Worm (Caenorhabditis elegans) whole organism, young adult: ENCODE measurements around the gene F01G4.6.
A peak's percentile ranks its signal among the peaks of the same experiment; 100 is the strongest.

Experiments used
- C06A6.2 ChIP-seq: fragments of 200-800 bp; sonication (Bioruptor generic); conservative IDR thresholded peaks from 2 replicates; pipeline ENCODE4 v1.3.6; 2022; ENCODE audit warnings: missing genetic modification characterization, missing compliant biosample characterization
- D2030.7 ChIP-seq: fragments of 200-800 bp; sonication (Bioruptor generic); IDR thresholded peaks from 2 replicates; pipeline ENCODE4 v1.3.6; 2022; ENCODE audit warnings: missing genetic modification reagents, missing genetic modification characterization, missing compliant biosample characterization
- F33H1.4 ChIP-seq: fragments of 200-800 bp; sonication (Bioruptor generic); IDR thresholded peaks from 2 replicates; pipeline ENCODE4 v1.3.6; 2022; ENCODE audit warnings: missing genetic modification reagents, missing genetic modification characterization, missing compliant biosample characterization
- F49E8.2 ChIP-seq: sonication (generic microtip); optimal IDR thresholded peaks from 3 replicates; lab custom pipeline; 2017; ENCODE audit warnings: missing genetic modification characterization, mild to moderate bottlenecking, missing compliant biosample characterization, antibody characterized with exemption, moderate library complexity; ENCODE audit not compliant: insufficient read depth
- Y79H2A.3 ChIP-seq: fragments of 200-800 bp; sonication (Bioruptor generic); conservative IDR thresholded peaks from 2 replicates; pipeline ENCODE4 v1.3.6; 2022; ENCODE audit warnings: missing genetic modification reagents, missing genetic modification characterization, missing compliant biosample characterization
- akir-1 ChIP-seq: fragments of 200-800 bp; sonication (Bioruptor generic); optimal IDR thresholded peaks from 2 replicates; lab custom pipeline; 2018; ENCODE audit warnings: mild to moderate bottlenecking, missing genetic modification characterization, moderate library complexity, missing compliant biosample characterization
- ama-1 ChIP-seq, 3 experiments: fragments of 150-350 bp in 1 of 3; sonication (generic microtip) in 2 of 3; optimal IDR thresholded peaks; 2 replicates each; lab custom pipeline; 2014 to 2018; ENCODE audit warnings: missing biosample characterization in 2 of 3, missing genetic modification characterization in 2 of 3, missing genetic modification reagents in 2 of 3
- ceh-100 ChIP-seq: fragments of 200-800 bp; sonication (Bioruptor generic); IDR thresholded peaks from 2 replicates; pipeline ENCODE4 v1.3.6; 2022; ENCODE audit warnings: missing genetic modification reagents, missing genetic modification characterization, missing compliant biosample characterization
- ceh-79 ChIP-seq: sonication (generic microtip); optimal IDR thresholded peaks from 2 replicates; lab custom pipeline; 2017; ENCODE audit warnings: mild to moderate bottlenecking, missing genetic modification characterization, missing compliant biosample characterization
- ceh-91 ChIP-seq: fragments of 200-800 bp; sonication (Bioruptor generic); IDR thresholded peaks from 2 replicates; pipeline ENCODE4 v1.3.6; 2022; ENCODE audit warnings: missing genetic modification reagents, missing genetic modification characterization, missing compliant biosample characterization
- dox-1 ChIP-seq: fragments of 200-800 bp; sonication (Bioruptor generic); IDR thresholded peaks from 2 replicates; pipeline ENCODE4 v1.3.6; 2022; ENCODE audit warnings: missing genetic modification reagents, missing genetic modification characterization, missing compliant biosample characterization
- dpl-1 ChIP-seq: fragments of 150-350 bp; optimal IDR thresholded peaks from 2 replicates; lab custom pipeline; 2014; ENCODE audit warnings: missing biosample characterization, missing genetic modification reagents, missing genetic modification characterization
- efl-1 ChIP-seq: fragments of 150-350 bp; optimal IDR thresholded peaks from 2 replicates; lab custom pipeline; 2014; ENCODE audit warnings: missing biosample characterization, missing genetic modification reagents, missing genetic modification characterization
- egl-18 ChIP-seq: fragments of 200-800 bp; sonication (Bioruptor generic); IDR thresholded peaks from 2 replicates; pipeline ENCODE4 v1.3.6; 2022; ENCODE audit warnings: missing genetic modification reagents, missing genetic modification characterization, missing compliant biosample characterization
- ekl-4 ChIP-seq: fragments of 200-800 bp; sonication (Bioruptor generic); IDR thresholded peaks from 2 replicates; pipeline ENCODE4 v1.3.6; 2022; ENCODE audit warnings: missing genetic modification reagents, missing genetic modification characterization, missing compliant biosample characterization
- him-1 ChIP-seq: sonication (generic microtip); optimal IDR thresholded peaks from 2 replicates; lab custom pipeline; 2016; ENCODE audit warnings: missing genotype, missing genetic modification reagents, missing genetic modification characterization, missing compliant biosample characterization
- hmg-1.2 ChIP-seq: fragments of 200-800 bp; sonication (Bioruptor generic); IDR thresholded peaks from 2 replicates; pipeline ENCODE4 v1.3.6; 2022; ENCODE audit warnings: missing genetic modification reagents, missing genetic modification characterization, missing compliant biosample characterization
- hrde-1 ChIP-seq: sonication (generic microtip); optimal IDR thresholded peaks from 2 replicates; lab custom pipeline; 2016; ENCODE audit warnings: missing genetic modification characterization, mild to moderate bottlenecking, missing compliant biosample characterization, moderate library complexity, missing genotype, missing genetic modification reagents, borderline replicate concordance
- hsf-1 ChIP-seq: fragments of 200-800 bp; sonication (Bioruptor generic); IDR thresholded peaks from 2 replicates; pipeline ENCODE4 v1.3.6; 2022; ENCODE audit warnings: missing genetic modification reagents, missing genetic modification characterization, missing compliant biosample characterization
- let-607 ChIP-seq, 2 experiments: fragments of 200-800 bp in 1 of 2; sonication (Bioruptor generic) in 1 of 2; sonication (generic microtip) in 1 of 2; optimal IDR thresholded peaks; 2 replicates each; lab custom pipeline; 2016 to 2018; ENCODE audit warnings: mild to moderate bottlenecking in 2 of 2, missing compliant biosample characterization in 2 of 2, missing genetic modification characterization in 2 of 2, moderate library complexity in 2 of 2, missing genotype in 1 of 2
- lin-54 ChIP-seq: fragments of 200-800 bp; sonication (Bioruptor generic); optimal IDR thresholded peaks from 2 replicates; lab custom pipeline; 2018; ENCODE audit warnings: mild to moderate bottlenecking, missing genetic modification characterization, missing compliant biosample characterization
- lsl-1 ChIP-seq: fragments of 200-800 bp; sonication (Bioruptor generic); optimal IDR thresholded peaks from 2 replicates; lab custom pipeline; 2018; ENCODE audit warnings: mild to moderate bottlenecking, missing genetic modification characterization, moderate library complexity, missing compliant biosample characterization
- madf-3 ChIP-seq: fragments of 200-800 bp; sonication (Bioruptor generic); IDR thresholded peaks from 2 replicates; pipeline ENCODE4 v1.3.6; 2022; ENCODE audit warnings: missing genetic modification reagents, missing genetic modification characterization, missing compliant biosample characterization
- madf-6 ChIP-seq: fragments of 200-800 bp; sonication (Bioruptor generic); IDR thresholded peaks from 2 replicates; pipeline ENCODE4 v1.3.6; 2022; ENCODE audit warnings: missing genetic modification reagents, missing genetic modification characterization, missing compliant biosample characterization
- madf-8 ChIP-seq: fragments of 200-800 bp; sonication (Bioruptor generic); conservative IDR thresholded peaks from 2 replicates; pipeline ENCODE4 v1.3.6; 2022; ENCODE audit warnings: missing genetic modification reagents, missing genetic modification characterization, missing compliant biosample characterization
- mcd-1 ChIP-seq: fragments of 200-800 bp; sonication (Bioruptor generic); IDR thresholded peaks from 2 replicates; pipeline ENCODE4 v1.3.6; 2022; ENCODE audit warnings: missing genetic modification reagents, missing genetic modification characterization, missing compliant biosample characterization
- nfya-2 ChIP-seq: fragments of 200-800 bp; sonication (Bioruptor generic); IDR thresholded peaks from 2 replicates; pipeline ENCODE4 v1.3.6; 2022; ENCODE audit warnings: missing genetic modification reagents, missing genetic modification characterization, missing compliant biosample characterization
- nfyb-1 ChIP-seq: fragments of 200-800 bp; sonication (Bioruptor generic); IDR thresholded peaks from 2 replicates; pipeline ENCODE4 v1.3.6; 2022; ENCODE audit warnings: missing genetic modification reagents, missing genetic modification characterization, missing compliant biosample characterization
- nhr-80 ChIP-seq: sonication (generic microtip); optimal IDR thresholded peaks from 2 replicates; lab custom pipeline; 2016; ENCODE audit warnings: missing genetic modification characterization, missing compliant biosample characterization
- pbrm-1 ChIP-seq: fragments of 200-800 bp; sonication (Bioruptor generic); IDR thresholded peaks from 2 replicates; pipeline ENCODE4 v1.3.6; 2022; ENCODE audit warnings: missing genetic modification reagents, missing genetic modification characterization, missing compliant biosample characterization
- sdz-38 ChIP-seq: sonication (generic microtip); optimal IDR thresholded peaks from 2 replicates; lab custom pipeline; 2016; ENCODE audit warnings: missing genotype, missing genetic modification characterization, missing compliant biosample characterization
- sea-2 ChIP-seq: fragments of 200-800 bp; sonication (Bioruptor generic); IDR thresholded peaks from 2 replicates; pipeline ENCODE4 v1.3.6; 2022; ENCODE audit warnings: missing genetic modification characterization, missing compliant biosample characterization
- snpc-3.4 ChIP-seq: sonication (generic microtip); optimal IDR thresholded peaks from 2 replicates; lab custom pipeline; 2017; ENCODE audit warnings: missing genetic modification characterization, mild to moderate bottlenecking, missing compliant biosample characterization, antibody characterized with exemption, moderate library complexity, missing genotype, missing genetic modification reagents
- sptf-2 ChIP-seq: fragments of 200-800 bp; sonication (Bioruptor generic); optimal IDR thresholded peaks from 2 replicates; lab custom pipeline; 2018; ENCODE audit warnings: mild to moderate bottlenecking, missing genetic modification characterization, missing compliant biosample characterization
- unc-130 ChIP-seq: sonication (generic microtip); optimal IDR thresholded peaks from 2 replicates; lab custom pipeline; 2016; ENCODE audit warnings: missing genetic modification reagents, missing genetic modification characterization, missing compliant biosample characterization
- xnd-1 ChIP-seq: sonication (generic microtip); optimal IDR thresholded peaks from 2 replicates; lab custom pipeline; 2016; ENCODE audit warnings: missing genotype, missing genetic modification reagents, missing genetic modification characterization, missing compliant biosample characterization
- ztf-22 ChIP-seq: fragments of 200-800 bp; sonication (Bioruptor generic); optimal IDR thresholded peaks from 2 replicates; lab custom pipeline; 2018; ENCODE audit warnings: mild to moderate bottlenecking, missing genetic modification characterization, moderate library complexity, missing compliant biosample characterization

Gene F01G4.6

ce11 chrIV:11159886-11160285 is 10.6 kb upstream of the F01G4.6 start, which contains the start of gene mboa-4:
Gene mboa-4 (minus strand): TSS chrIV:11159986.
- TF ChIP-seq pbrm-1 (no peak), mcd-1 (GFP tag; lab: Robert Waterston, UW) (no peak), ceh-79 (tag; lab: Kevin White, UChicago) (no peak), ztf-22 (GFP tag; lab: Kevin White, UChicago) (no peak), akir-1 (GFP tag; lab: Kevin White, UChicago) (no peak), D2030.7 (no peak), him-1 (tag; lab: Kevin White, UChicago) (no peak), let-607 (tag; optimal IDR thresholded peaks at IDR 0.05; lab: Kevin White, UChicago) (no peak), hrde-1 (tag; lab: Kevin White, UChicago) (no peak), ekl-4 (GFP tag; lab: Robert Waterston, UW) (no peak), egl-18 (GFP tag; lab: Robert Waterston, UW) (no peak), Y79H2A.3 (no peak), hsf-1 (GFP tag; lab: Robert Waterston, UW) (no peak), C06A6.2 (GFP tag; lab: Robert Waterston, UW) (no peak), sea-2 (no peak)

DNA sequence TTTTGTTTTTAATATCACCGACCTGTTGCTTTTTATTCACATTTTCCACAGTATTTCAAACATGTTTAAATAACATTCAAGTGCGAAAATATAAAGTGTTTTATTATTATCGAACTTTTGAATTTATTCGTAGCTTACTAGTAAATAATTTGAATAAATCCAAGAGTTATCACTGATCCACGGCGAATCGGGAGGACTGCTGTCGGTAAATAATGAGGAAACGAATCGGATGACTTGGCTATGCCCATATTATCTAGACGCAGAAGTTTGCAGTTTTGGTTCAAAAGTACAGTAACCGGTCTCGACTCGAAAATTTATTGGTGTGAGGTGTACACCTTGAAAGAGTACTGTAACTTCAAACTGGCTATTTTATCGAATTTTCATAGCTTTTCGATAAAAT is 7.2 kb upstream of the F01G4.6 start:
- TF ChIP-seq hsf-1 (GFP tag; lab: Robert Waterston, UW) (0 out of 2 replicates have a peak, but pooled peaks have one; percentile 62), F49E8.2 (tag; lab: Kevin White, UChicago) (peak; percentile 5), sdz-38 (tag; lab: Kevin White, UChicago) (no peak), madf-3 (GFP tag; lab: Robert Waterston, UW) (0 out of 2 replicates have a peak, but pooled peaks have one; percentile 53), sptf-2 (no peak), sea-2 (no peak), nhr-80 (no peak), pbrm-1 (no peak), ama-1 (optimal IDR thresholded peaks at IDR 0.05; lab: Kevin White, UChicago) (no peak), ama-1 (GFP tag; optimal IDR thresholded peaks at IDR 0.05; lab: Kevin White, UChicago) (no peak)

- TF ChIP-seq madf-8 (peak; percentile 92), lsl-1 (peak; percentile 89), ceh-91 (GFP tag; lab: Robert Waterston, UW) (peak; percentile 85), ceh-100 (GFP tag; lab: Robert Waterston, UW) (0 out of 2 replicates have a peak, but pooled peaks have one; percentile 23), nfyb-1 (peak; percentile 93), dox-1 (GFP tag; lab: Robert Waterston, UW) (peak; percentile 44; the same call in 1 of the 2 replicates), snpc-3.4 (tag; lab: Kevin White, UChicago) (peak; percentile 77), D2030.7 (peak; percentile 90), madf-6 (GFP tag; lab: Robert Waterston, UW) (peak; percentile 95), F33H1.4 (GFP tag; lab: Robert Waterston, UW) (peak; percentile 76), dpl-1 (GFP tag; lab: Kevin White, UChicago) (peak; percentile 71), F49E8.2 (tag; lab: Kevin White, UChicago) (peak; percentile 50), unc-130 (GFP tag; lab: Kevin White, UChicago) (peak; percentile 31), hmg-1.2 (GFP tag; lab: Robert Waterston, UW) (peak; percentile 49), efl-1 (GFP tag; lab: Kevin White, UChicago) (peak; percentile 95), xnd-1 (tag; lab: Kevin White, UChicago) (peak; percentile 78), lin-54 (GFP tag; lab: Kevin White, UChicago) (peak; percentile 23), nfya-2 (0 out of 2 replicates have a peak, but pooled peaks have one; percentile 90), hsf-1 (GFP tag; lab: Robert Waterston, UW) (peak; percentile 81; the same call in 1 of the 2 replicates)
These were observed 5.3 kb upstream of the F01G4.6 start, which contains the start of gene C08F8.3 for ce11 chrIV:11154425-11155114. Gene C08F8.3 (plus strand): TSS chrIV:11155044.
